Worm (Caenorhabditis elegans): Measurements from ENCODE around the gene icd-1.

icd-1 gene

ce11 chrII:6587264-6587870, 1.1 kb downstream of the icd-1 start, which contains the start of gene C56C10.7 (continued):
- TF ChIP-seq vab-15 (tag; optimal IDR thresholded peaks at IDR 0.05) (no peak), pax-3 (tag; optimal IDR thresholded peaks at IDR 0.05) (no peak), nhr-71 (tag; optimal IDR thresholded peaks at IDR 0.05) (peak; percentile 11), ceh-88 (GFP tag; IDR thresholded peaks at IDR 0.05) (no peak), jun-1 (tag; optimal IDR thresholded peaks at IDR 0.05) (no peak), lin-35 (GFP tag; optimal IDR thresholded peaks at IDR 0.05) (no peak), nhr-19 (GFP tag; conservative IDR thresholded peaks at IDR 0.05) (no peak), ceh-82 (tag; optimal IDR thresholded peaks at IDR 0.05) (peak in 1 of 3 experiments; percentile 16), sup-37 (GFP tag; optimal IDR thresholded peaks at IDR 0.05) (no peak), egl-27 (tag; optimal IDR thresholded peaks at IDR 0.05) (no peak), sptf-1 (tag; optimal IDR thresholded peaks at IDR 0.05) (no peak), pag-3 (tag; optimal IDR thresholded peaks at IDR 0.05; ENCODE audit: borderline replicate concordance, insufficient read depth) (no peak), nhr-11 (tag; optimal IDR thresholded peaks at IDR 0.05) (no peak), nhr-28 (tag; optimal IDR thresholded peaks at IDR 0.05) (no peak), hpl-2 (GFP tag; optimal IDR thresholded peaks at IDR 0.05) (no peak), egl-13 (tag; optimal IDR thresholded peaks at IDR 0.05) (no peak), isw-1 (GFP tag; IDR thresholded peaks at IDR 0.05) (no peak), elt-3 (tag; optimal IDR thresholded peaks at IDR 0.05) (no peak), ets-5 (GFP tag; IDR thresholded peaks at IDR 0.05) (no peak), efl-1 (optimal IDR thresholded peaks at IDR 0.05) (no peak), efl-1 (GFP tag; optimal IDR thresholded peaks at IDR 0.05 in 1 of 2) (no peak), fkh-8 (tag; optimal IDR thresholded peaks at IDR 0.05) (no peak), zag-1 (tag; optimal IDR thresholded peaks at IDR 0.05) (no peak), ceh-63 (GFP tag; optimal IDR thresholded peaks at IDR 0.05) (no peak), mep-1 (tag; optimal IDR thresholded peaks at IDR 0.05) (no peak), fkh-4 (tag; optimal IDR thresholded peaks at IDR 0.05; ENCODE audit: borderline replicate concordance) (no peak), C34B4.2 (tag; optimal IDR thresholded peaks at IDR 0.05) (no peak), swsn-7 (tag; optimal IDR thresholded peaks at IDR 0.05) (no peak), elt-2 (tag; optimal IDR thresholded peaks at IDR 0.05) (peak; percentile 30), dpl-1 (GFP tag; optimal IDR thresholded peaks at IDR 0.05) (no peak), efl-3 (GFP tag; optimal IDR thresholded peaks at IDR 0.05) (no peak), mab-9 (GFP tag; IDR thresholded peaks at IDR 0.05) (no peak), sox-4 (tag; optimal IDR thresholded peaks at IDR 0.05) (no peak), nhr-84 (tag; optimal IDR thresholded peaks at IDR 0.05) (no peak), unc-98 (GFP tag; IDR thresholded peaks at IDR 0.05) (no peak), unc-130 (tag; optimal IDR thresholded peaks at IDR 0.05) (no peak), nhr-90 (tag; optimal IDR thresholded peaks at IDR 0.05; ENCODE audit: poor library complexity) (peak; percentile 39), nhr-76 (tag; optimal IDR thresholded peaks at IDR 0.05) (no peak), lin-39 (tag; optimal IDR thresholded peaks at IDR 0.05) (no peak), pqm-1 (tag; optimal IDR thresholded peaks at IDR 0.05) (no peak), snu-23 (GFP tag; optimal IDR thresholded peaks at IDR 0.05) (peak; percentile 32), tlp-1 (tag; optimal IDR thresholded peaks at IDR 0.05) (no peak), rnt-1 (tag; optimal IDR thresholded peaks at IDR 0.05) (no peak), nhr-12 (tag; optimal IDR thresholded peaks at IDR 0.05) (no peak), lir-3 (tag; optimal IDR thresholded peaks at IDR 0.05; ENCODE audit: poor library complexity) (no peak), nhr-237 (tag; optimal IDR thresholded peaks at IDR 0.05) (no peak), unc-62 (GFP tag; optimal IDR thresholded peaks at IDR 0.05) (no peak), mdl-1 (tag; optimal IDR thresholded peaks at IDR 0.05) (no peak), tbx-2 (tag; optimal IDR thresholded peaks at IDR 0.05) (no peak), F16B12.6 (tag; optimal IDR thresholded peaks at IDR 0.05) (no peak), ceh-8 (GFP tag; optimal IDR thresholded peaks at IDR 0.05) (no peak), fkh-10 (GFP tag; optimal IDR thresholded peaks at IDR 0.05) (no peak), blmp-1 (tag; optimal IDR thresholded peaks at IDR 0.05) (no peak)

All from whole organism, L1 larva.